Fruit fly (Drosophila melanogaster): Measurements from ENCODE around the gene CG8086.
A peak's percentile ranks its signal among the peaks of the same experiment; 100 is the strongest.

The CG8086 gene

DNA sequence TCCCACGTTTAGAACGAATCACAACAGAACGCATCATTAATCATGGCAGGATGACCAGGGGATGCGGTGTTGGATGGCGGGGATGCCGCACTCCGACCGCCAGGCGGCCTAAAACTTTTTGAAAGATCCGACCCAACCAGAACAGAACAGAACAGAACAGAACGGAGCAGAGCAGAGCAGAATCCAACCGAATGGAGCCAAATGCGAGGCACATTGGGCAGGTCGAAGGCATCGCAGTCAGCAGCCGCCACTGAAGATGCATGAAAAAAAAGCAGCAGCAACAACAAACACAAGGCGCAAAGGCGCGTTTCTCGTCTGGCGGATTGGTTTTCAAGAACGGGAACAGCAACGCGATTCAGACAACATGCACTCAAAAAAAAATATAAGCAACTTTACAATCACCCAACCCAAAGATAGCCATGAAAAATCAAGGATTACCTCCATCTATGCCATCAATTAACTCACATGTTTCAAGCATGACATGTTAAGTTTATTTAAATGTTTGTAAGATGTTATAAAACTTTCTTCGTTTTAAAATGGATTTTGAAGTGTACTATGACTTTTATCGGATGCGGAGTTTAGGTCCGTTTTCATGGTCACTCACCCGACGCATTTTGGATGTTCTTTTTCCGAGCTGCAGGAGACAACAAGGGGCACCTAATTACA lies 22.2 kb upstream of the CG8086 start (continued):
- TF ChIP-seq lz (GFP tag; optimal IDR thresholded peaks at IDR 0.05) (peak; percentile 96), CG15336 (GFP tag; IDR thresholded peaks at IDR 0.05) (peak; percentile 77), CG6792 (GFP tag; optimal IDR thresholded peaks at IDR 0.05) (peak; percentile 91), Ets96B (tag; optimal IDR thresholded peaks at IDR 0.05) (peak; percentile 93), Hr4 (GFP tag; optimal IDR thresholded peaks at IDR 0.05) (peak; percentile 57), CG6854 (GFP tag; optimal IDR thresholded peaks at IDR 0.05) (peak; percentile 92), Sox14 (GFP tag; optimal IDR thresholded peaks at IDR 0.05) (peak; percentile 94), Sox102F (GFP tag; optimal IDR thresholded peaks at IDR 0.05) (peak; percentile 96), Lpt (GFP tag; optimal IDR thresholded peaks at IDR 0.05) (peak; percentile 75), CG9139 (GFP tag; optimal IDR thresholded peaks at IDR 0.05) (peak; percentile 85), CG1621 (tag; optimal IDR thresholded peaks at IDR 0.05) (peak; percentile 92), CG6163 (GFP tag; IDR thresholded peaks at IDR 0.05) (peak; percentile 93), pdm3 (GFP tag; optimal IDR thresholded peaks at IDR 0.05) (peak; percentile 89), Ets21C (GFP tag; optimal IDR thresholded peaks at IDR 0.05) (peak; percentile 90), Sox15 (GFP tag; optimal IDR thresholded peaks at IDR 0.05) (peak; percentile 76), esn (GFP tag; optimal IDR thresholded peaks at IDR 0.05) (peak; percentile 97), CG4318 (GFP tag; optimal IDR thresholded peaks at IDR 0.05) (peak; percentile 54), CG8632 (GFP tag; optimal IDR thresholded peaks at IDR 0.05) (peak; percentile 86), achi (GFP tag; optimal IDR thresholded peaks at IDR 0.05) (peak; percentile 90), CG11902 (GFP tag; optimal IDR thresholded peaks at IDR 0.05) (peak; percentile 78), CG6808 (GFP tag; optimal IDR thresholded peaks at IDR 0.05) (peak; percentile 88), CG8319 (GFP tag; optimal IDR thresholded peaks at IDR 0.05) (peak; percentile 80), Eip93F (GFP tag; optimal IDR thresholded peaks at IDR 0.05) (peak; percentile 95), CG3032 (tag; optimal IDR thresholded peaks at IDR 0.05) (peak; percentile 91), CG16779 (tag; optimal IDR thresholded peaks at IDR 0.05) (peak; percentile 74), CG10631 (GFP tag; optimal IDR thresholded peaks at IDR 0.05) (peak; percentile 94), vri (GFP tag; optimal IDR thresholded peaks at IDR 0.05) (peak; percentile 97), Hr39 (GFP tag; optimal IDR thresholded peaks at IDR 0.05) (peak; percentile 95), CG11762 (GFP tag; optimal IDR thresholded peaks at IDR 0.05; ENCODE audit: insufficient read depth) (peak; percentile 86), fd59A (GFP tag; optimal IDR thresholded peaks at IDR 0.05) (peak; percentile 92), ss (GFP tag; optimal IDR thresholded peaks at IDR 0.05) (peak; percentile 85 to 91)

DNA sequence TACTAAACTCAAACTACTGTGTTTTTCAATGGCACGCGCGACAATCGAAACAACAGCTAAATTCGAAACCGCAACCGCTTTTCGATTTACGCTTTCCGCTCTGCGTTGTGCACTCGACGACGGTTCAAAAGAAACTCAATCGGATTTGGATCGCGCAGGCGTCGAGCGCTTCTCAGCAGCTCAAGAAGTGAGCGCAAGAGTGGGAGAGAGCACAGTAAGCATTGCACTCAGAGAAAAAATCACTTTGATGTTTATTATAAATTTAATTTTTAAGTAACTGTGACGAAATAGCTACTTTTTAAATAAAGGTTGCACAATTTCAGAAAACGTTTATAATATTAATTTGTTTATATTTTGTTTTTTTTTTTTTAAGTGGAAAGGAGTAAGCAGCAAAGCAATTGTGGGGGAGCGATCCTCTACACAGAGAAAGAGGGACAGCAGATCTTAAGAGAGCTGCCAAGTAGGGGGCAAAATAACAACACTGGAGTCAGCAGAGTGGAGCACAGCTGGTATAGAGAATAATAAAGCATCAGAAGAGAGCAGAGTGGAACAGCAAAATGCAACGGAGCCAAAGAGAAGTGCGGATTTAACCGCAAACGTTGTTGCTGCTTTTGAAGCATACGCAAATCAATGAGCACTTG lies 20.4 kb upstream of the CG8086 start:
- TF ChIP-seq net (GFP tag; optimal IDR thresholded peaks at IDR 0.05) (peak; percentile 99), svp (GFP tag) (peak; percentile 100), CG11294 (GFP tag; IDR thresholded peaks at IDR 0.05) (peak; percentile 99), CG10631 (GFP tag; optimal IDR thresholded peaks at IDR 0.05) (peak; percentile 99), ss (GFP tag; optimal IDR thresholded peaks at IDR 0.05) (peak; percentile 97 to 98), Smox (GFP tag; optimal IDR thresholded peaks at IDR 0.05) (peak; percentile 98), pdm3 (GFP tag; optimal IDR thresholded peaks at IDR 0.05) (peak; percentile 99), fd85E (GFP tag; optimal IDR thresholded peaks at IDR 0.05) (peak; percentile 96), CG11762 (GFP tag; optimal IDR thresholded peaks at IDR 0.05; ENCODE audit: insufficient read depth) (peak; percentile 98), esn (GFP tag; optimal IDR thresholded peaks at IDR 0.05) (peak; percentile 99), Hr38 (GFP tag; optimal IDR thresholded peaks at IDR 0.05) (no peak), Eip93F (GFP tag; optimal IDR thresholded peaks at IDR 0.05) (peak; percentile 98), Blimp-1 (GFP tag; optimal IDR thresholded peaks at IDR 0.05) (peak; percentile 93), Hr39 (GFP tag; optimal IDR thresholded peaks at IDR 0.05) (peak; percentile 93), cyc (GFP tag; optimal IDR thresholded peaks at IDR 0.05) (peak; percentile 98), fkh (GFP tag; optimal IDR thresholded peaks at IDR 0.05) (peak; percentile 65), Hr4 (GFP tag; optimal IDR thresholded peaks at IDR 0.05) (peak; percentile 99), Ets96B (tag; optimal IDR thresholded peaks at IDR 0.05) (peak; percentile 97), CG32006 (GFP tag; optimal IDR thresholded peaks at IDR 0.05) (peak; percentile 99), CG15336 (GFP tag; IDR thresholded peaks at IDR 0.05) (peak; percentile 100), CG4318 (GFP tag; optimal IDR thresholded peaks at IDR 0.05) (peak; percentile 95), salr (GFP tag; optimal IDR thresholded peaks at IDR 0.05) (peak; percentile 88 to 98), Eip78C (GFP tag) (peak; percentile 100), CG9139 (GFP tag; optimal IDR thresholded peaks at IDR 0.05) (peak; percentile 98), CG6163 (GFP tag; IDR thresholded peaks at IDR 0.05) (peak; percentile 99), Sox102F (GFP tag; optimal IDR thresholded peaks at IDR 0.05) (peak; percentile 99), CG3919 (GFP tag; optimal IDR thresholded peaks at IDR 0.05) (peak; percentile 99), CG3032 (tag; optimal IDR thresholded peaks at IDR 0.05) (peak; percentile 95), dsx (GFP tag; optimal IDR thresholded peaks at IDR 0.05; ENCODE audit: poor library complexity, severe bottlenecking) (peak; percentile 96), CG8319 (GFP tag; optimal IDR thresholded peaks at IDR 0.05) (peak; percentile 97), CG8119 (GFP tag; IDR thresholded peaks at IDR 0.05) (peak; percentile 100)

Measured in whole organism, prepupa.